Worm (Caenorhabditis elegans): ENCODE data around the gene T24H7.2.

- TF ChIP-seq nhr-76 (tag; optimal IDR thresholded peaks at IDR 0.05) (no peak), fos-1 (tag; optimal IDR thresholded peaks at IDR 0.05) (no peak), dmd-9 (GFP tag; IDR thresholded peaks at IDR 0.05) (no peak), R02D3.7 (tag; optimal IDR thresholded peaks at IDR 0.05) (no peak), madf-5 (GFP tag; IDR thresholded peaks at IDR 0.05) (no peak), nhr-237 (tag; optimal IDR thresholded peaks at IDR 0.05) (no peak), pha-4 (GFP tag; IDR thresholded peaks at IDR 0.05) (no peak), pha-4 (tag; optimal IDR thresholded peaks at IDR 0.05) (no peak), ztf-11 (tag; optimal IDR thresholded peaks at IDR 0.05) (no peak), nhr-6 (tag; optimal IDR thresholded peaks at IDR 0.05) (no peak)
Measured at ce11 chrII:6230116-6230515, 17.0 kb upstream of the T24H7.2 start.
